Fruit fly (Drosophila melanogaster) whole organism, embryonic: ENCODE measurements around the gene Dhc36C.
A peak's percentile ranks its signal among the peaks of the same experiment; 100 is the strongest.

ENCODE experiments used
- Aef1 ChIP-seq: fragments of 200-800 bp; sonication (Bioruptor generic); IDR thresholded peaks from 3 replicates; pipeline ENCODE4 v1.3.6; 2022; ENCODE audit warnings: missing biosample characterization, missing genetic modification characterization
- Bdp1 ChIP-seq: fragments of 200-800 bp; sonication (Bioruptor generic); optimal IDR thresholded peaks from 3 replicates; lab custom pipeline; 2016; ENCODE audit warnings: missing biosample characterization, missing genetic modification characterization
- CG10462 ChIP-seq: fragments of 200-800 bp; sonication (Bioruptor generic); optimal IDR thresholded peaks from 2 replicates; lab custom pipeline; 2016; ENCODE audit warnings: missing biosample characterization, missing genetic modification characterization
- CG10959 ChIP-seq: fragments of 200-800 bp; sonication (Bioruptor generic); IDR thresholded peaks from 2 replicates; pipeline ENCODE4 v1.3.6; 2022; ENCODE audit warnings: missing biosample characterization, missing genetic modification characterization
- CG11085 ChIP-seq: fragments of 200-800 bp; sonication (Bioruptor generic); IDR thresholded peaks from 2 replicates; pipeline ENCODE4 v1.3.6; 2022; ENCODE audit warnings: missing biosample characterization, missing genetic modification characterization
- CG11093 ChIP-seq: fragments of 200-800 bp; sonication (Bioruptor generic); IDR thresholded peaks from 3 replicates; pipeline ENCODE4 v1.3.6; 2022; ENCODE audit warnings: missing biosample characterization, missing genetic modification characterization
- CG11456 ChIP-seq: fragments of 200-800 bp; sonication (Bioruptor generic); IDR thresholded peaks from 3 replicates; pipeline ENCODE4 v1.3.6; 2022; ENCODE audit warnings: missing biosample characterization, missing genetic modification characterization
- CG11695 ChIP-seq: fragments of 200-800 bp; sonication (Bioruptor generic); IDR thresholded peaks from 3 replicates; pipeline ENCODE4 v1.3.6; 2022; ENCODE audit warnings: missing biosample characterization, missing genetic modification characterization
- CG12219 ChIP-seq: fragments of 200-800 bp; sonication (Bioruptor generic); optimal IDR thresholded peaks from 3 replicates; lab custom pipeline; 2018; ENCODE audit warnings: missing biosample characterization, mild to moderate bottlenecking, missing genetic modification characterization
- CG12769 ChIP-seq: fragments of 200-800 bp; sonication (Bioruptor generic); optimal IDR thresholded peaks from 2 replicates; lab custom pipeline; 2019; ENCODE audit warnings: missing biosample characterization, mild to moderate bottlenecking, missing genetic modification characterization, moderate library complexity
- CG13894 ChIP-seq: fragments of 200-800 bp; sonication (Bioruptor generic); optimal IDR thresholded peaks from 3 replicates; lab custom pipeline; 2018; ENCODE audit warnings: missing biosample characterization, mild to moderate bottlenecking, missing genetic modification characterization, moderate library complexity
- CG14667 ChIP-seq: fragments of 200-800 bp; sonication (Bioruptor generic); IDR thresholded peaks from 2 replicates; pipeline ENCODE4 v1.3.6; 2022; ENCODE audit warnings: missing biosample characterization, missing genetic modification characterization
- CG15269 ChIP-seq: fragments of 200-800 bp; sonication (Bioruptor generic); optimal IDR thresholded peaks from 2 replicates; lab custom pipeline; 2018; ENCODE audit warnings: missing biosample characterization, mild to moderate bottlenecking, missing genetic modification characterization, moderate library complexity
- CG15696 ChIP-seq: fragments of 200-800 bp; sonication (Bioruptor generic); optimal IDR thresholded peaks from 2 replicates; lab custom pipeline; 2019; ENCODE audit warnings: missing biosample characterization, mild to moderate bottlenecking, missing genetic modification characterization, moderate library complexity
- CG17612 ChIP-seq: fragments of 200-800 bp; sonication (Bioruptor generic); IDR thresholded peaks from 2 replicates; pipeline ENCODE4 v1.3.6; 2022; ENCODE audit warnings: missing biosample characterization, missing genetic modification characterization
- CG2889 ChIP-seq: fragments of 200-800 bp; sonication (Bioruptor generic); IDR thresholded peaks from 3 replicates; pipeline ENCODE4 v1.3.6; 2022; ENCODE audit warnings: missing biosample characterization, missing genetic modification characterization
- CG30403 ChIP-seq: fragments of 200-800 bp; sonication (Bioruptor generic); optimal IDR thresholded peaks from 3 replicates; lab custom pipeline; 2016; ENCODE audit warnings: missing biosample characterization, missing genetic modification characterization
- CG3838 ChIP-seq: fragments of 200-800 bp; sonication (Bioruptor generic); optimal IDR thresholded peaks from 3 replicates; lab custom pipeline; 2016; ENCODE audit warnings: missing biosample characterization, missing genetic modification characterization
- CG4282 ChIP-seq: fragments of 200-800 bp; sonication (Bioruptor generic); optimal IDR thresholded peaks from 2 replicates; lab custom pipeline; 2016; ENCODE audit warnings: missing biosample characterization, missing genetic modification characterization
- CG4328 ChIP-seq: fragments of 200-800 bp; sonication (Bioruptor generic); optimal IDR thresholded peaks from 3 replicates; lab custom pipeline; 2017; ENCODE audit warnings: missing biosample characterization, missing genetic modification reagents, missing genetic modification characterization
- CG9932 ChIP-seq: fragments of 200-800 bp; sonication (Bioruptor generic); IDR thresholded peaks from 2 replicates; pipeline ENCODE4 v1.3.6; 2022; ENCODE audit warnings: missing biosample characterization, missing genetic modification characterization
- CTCF ChIP-seq: fragments of 200-800 bp; sonication (Bioruptor generic); optimal IDR thresholded peaks from 2 replicates; lab custom pipeline; 2017; ENCODE audit warnings: missing biosample characterization, mild to moderate bottlenecking, missing genetic modification characterization, moderate library complexity
- Doc2 ChIP-seq: fragments of 200-800 bp; sonication (Bioruptor generic); IDR thresholded peaks from 2 replicates; pipeline ENCODE4 v1.3.6; 2022; ENCODE audit warnings: missing biosample characterization, missing genetic modification characterization
- Ets65A ChIP-seq: fragments of 200-800 bp; sonication (Bioruptor generic); peaks from one replicate; lab custom pipeline; 2016; ENCODE audit warnings: missing biosample characterization, missing genetic modification characterization
- Fer1 ChIP-seq: fragments of 200-800 bp; sonication (Bioruptor generic); optimal IDR thresholded peaks from 2 replicates; lab custom pipeline; 2017; ENCODE audit warnings: missing biosample characterization, mild to moderate bottlenecking, missing genetic modification characterization
- Gug ChIP-seq: fragments of 200-800 bp; sonication (Bioruptor generic); IDR thresholded peaks from 4 replicates; pipeline ENCODE4 v1.3.6; 2022; ENCODE audit warnings: missing biosample characterization, missing genetic modification characterization
- HLH4C ChIP-seq: fragments of 200-800 bp; sonication (Bioruptor generic); IDR thresholded peaks from 3 replicates; pipeline ENCODE4 v1.3.6; 2022; ENCODE audit warnings: missing biosample characterization, missing genetic modification characterization; ENCODE audit not compliant: partially characterized antibody
- Hr78 ChIP-seq, 2 experiments: fragments of 200-800 bp in 1 of 2; fragments of >200 bp in 1 of 2; sonication (Bioruptor generic) in 1 of 2; optimal IDR thresholded peaks; 2 replicates each; lab custom pipeline; 2017 to 2019; ENCODE audit warnings: missing biosample characterization in 2 of 2, missing genetic modification characterization in 2 of 2, mild to moderate bottlenecking in 1 of 2, moderate library complexity in 1 of 2
- Kr ChIP-seq: fragments of 200-800 bp; sonication (Bioruptor generic); optimal IDR thresholded peaks from 2 replicates; lab custom pipeline; 2017; ENCODE audit warnings: missing biosample characterization, mild to moderate bottlenecking, missing genetic modification characterization
- Lpt ChIP-seq: fragments of >200 bp; optimal IDR thresholded peaks from 2 replicates; lab custom pipeline; 2018; ENCODE audit warnings: missing biosample characterization, missing genetic modification characterization
- Myb ChIP-seq: fragments of 200-800 bp; sonication (Bioruptor generic); optimal IDR thresholded peaks from 2 replicates; lab custom pipeline; 2016; ENCODE audit warnings: missing biosample characterization, missing genetic modification characterization
- Optix ChIP-seq: fragments of 200-800 bp; sonication (Bioruptor generic); IDR thresholded peaks from 3 replicates; pipeline ENCODE4 v1.3.6; 2022; ENCODE audit warnings: missing biosample characterization, missing genetic modification characterization
- PHDP ChIP-seq: fragments of 200-800 bp; sonication (Bioruptor generic); optimal IDR thresholded peaks from 3 replicates; lab custom pipeline; 2018; ENCODE audit warnings: missing biosample characterization, mild to moderate bottlenecking, missing genetic modification characterization, moderate library complexity
- Vsx1 ChIP-seq: fragments of 200-800 bp; sonication (Bioruptor generic); optimal IDR thresholded peaks from 2 replicates; lab custom pipeline; 2017; ENCODE audit warnings: missing biosample characterization, mild to moderate bottlenecking, missing genetic modification characterization, missing genetic modification reagents
- bbx ChIP-seq: fragments of 200-800 bp; sonication (Bioruptor generic); IDR thresholded peaks from 2 replicates; pipeline ENCODE4 v1.3.6; 2022; ENCODE audit warnings: missing biosample characterization, missing genetic modification characterization; ENCODE audit not compliant: partially characterized antibody
- chinmo ChIP-seq: fragments of 200-800 bp; sonication (Bioruptor generic); IDR thresholded peaks from 4 replicates; pipeline ENCODE4 v1.3.6; 2022; ENCODE audit warnings: missing biosample characterization, missing genetic modification characterization; ENCODE audit not compliant: partially characterized antibody
- chm ChIP-seq: fragments of 200-800 bp; sonication (Bioruptor generic); IDR thresholded peaks from 2 replicates; pipeline ENCODE4 v1.3.6; 2022; ENCODE audit warnings: missing biosample characterization, missing genetic modification characterization
- gcm2 ChIP-seq: fragments of 200-800 bp; sonication (Bioruptor generic); optimal IDR thresholded peaks from 2 replicates; lab custom pipeline; 2016; ENCODE audit warnings: missing biosample characterization, missing genetic modification characterization
- gsb ChIP-seq: fragments of 200-800 bp; sonication (Bioruptor generic); IDR thresholded peaks from 2 replicates; pipeline ENCODE4 v1.3.6; 2022; ENCODE audit warnings: missing biosample characterization, missing genetic modification characterization
- luna ChIP-seq: fragments of 200-800 bp; sonication (Bioruptor generic); optimal IDR thresholded peaks from 2 replicates; lab custom pipeline; 2016; ENCODE audit warnings: missing biosample characterization, missing genetic modification characterization
- nerfin-1 ChIP-seq: fragments of 200-800 bp; sonication (Bioruptor generic); optimal IDR thresholded peaks from 3 replicates; lab custom pipeline; 2019; ENCODE audit warnings: missing biosample characterization, mild to moderate bottlenecking, missing genetic modification characterization, moderate library complexity
- onecut ChIP-seq: fragments of 200-800 bp; sonication (Bioruptor generic); IDR thresholded peaks from 2 replicates; pipeline ENCODE4 v1.3.6; 2022; ENCODE audit warnings: missing biosample characterization, missing genetic modification characterization
- pb ChIP-seq: fragments of 200-800 bp; sonication (Bioruptor generic); optimal IDR thresholded peaks from 3 replicates; lab custom pipeline; 2016; ENCODE audit warnings: missing biosample characterization, missing genetic modification characterization
- pum ChIP-seq: fragments of 200-800 bp; sonication (Bioruptor generic); optimal IDR thresholded peaks from 2 replicates; lab custom pipeline; 2016; ENCODE audit warnings: missing biosample characterization, missing genetic modification characterization
- ro ChIP-seq: fragments of 200-800 bp; sonication (Bioruptor generic); IDR thresholded peaks from 2 replicates; pipeline ENCODE4 v1.3.6; 2022; ENCODE audit warnings: missing biosample characterization, missing genetic modification characterization
- run ChIP-seq: fragments of 200-800 bp; sonication (Bioruptor generic); optimal IDR thresholded peaks from 3 replicates; lab custom pipeline; 2018; ENCODE audit warnings: missing biosample characterization, mild to moderate bottlenecking, missing genetic modification characterization
- tll ChIP-seq, 2 experiments: fragments of 200-800 bp in 1 of 2; fragments of >200 bp in 1 of 2; sonication (Bioruptor generic) in 1 of 2; optimal IDR thresholded peaks; 2 replicates each; lab custom pipeline; 2017 to 2019; ENCODE audit warnings: missing biosample characterization in 2 of 2, missing genetic modification characterization in 2 of 2, mild to moderate bottlenecking in 1 of 2, moderate library complexity in 1 of 2
- unc-4 ChIP-seq: fragments of 200-800 bp; sonication (Bioruptor generic); IDR thresholded peaks from 2 replicates; pipeline ENCODE4 v1.3.6; 2022; ENCODE audit warnings: missing biosample characterization, missing genetic modification characterization; ENCODE audit not compliant: partially characterized antibody
- zen ChIP-seq: fragments of 200-800 bp; sonication (Bioruptor generic); optimal IDR thresholded peaks from 3 replicates; lab custom pipeline; 2018; ENCODE audit warnings: missing biosample characterization, mild to moderate bottlenecking, missing genetic modification characterization, moderate library complexity

The Dhc36C gene

dm6 chr2L:17465915-17466677 lies 35.1 kb upstream of the Dhc36C start (continued):
- peak; percentile 81 for TF ChIP-seq CG15269 (tag; lab: Kevin White, UChicago)
- TF ChIP-seq run (tag; lab: Kevin White, UChicago), result peak; percentile 73
- no peak for TF ChIP-seq Lpt (GFP tag; lab: Kevin White, UChicago)
- TF ChIP-seq CG13894 (tag; lab: Kevin White, UChicago), result no peak
- no peak for TF ChIP-seq bbx (GFP tag; lab: Robert Waterston, UW)
- peak; percentile 59 for TF ChIP-seq Bdp1 (GFP tag; lab: Kevin White, UChicago)
- TF ChIP-seq CG11695, result peak; percentile 65
- peak; percentile 67; the same call in 2 of the 3 replicates for TF ChIP-seq Optix (GFP tag; lab: Robert Waterston, UW)
- TF ChIP-seq luna (GFP tag; lab: Kevin White, UChicago), result no peak
- TF ChIP-seq chm (GFP tag; lab: Robert Waterston, UW), result no peak
- peak; percentile 75 for TF ChIP-seq pb (GFP tag; lab: Kevin White, UChicago)
- peak; percentile 57; the same call in 1 of the 2 replicates for TF ChIP-seq gsb (GFP tag; lab: Robert Waterston, UW)
- no peak for TF ChIP-seq zen (tag; lab: Kevin White, UChicago)
- peak; percentile 71 for TF ChIP-seq CG10959 (GFP tag; lab: Robert Waterston, UW)
- no peak for TF ChIP-seq tll (GFP tag; optimal IDR thresholded peaks at IDR 0.05; lab: Kevin White, UChicago)
- TF ChIP-seq Aef1 (GFP tag; lab: Robert Waterston, UW), result peak; percentile 70; the same call in 2 of the 3 replicates
- no peak for TF ChIP-seq CG9932 (GFP tag; lab: Robert Waterston, UW)
- peak; percentile 61; the same call in 2 of the 3 replicates for TF ChIP-seq CG2889 (GFP tag; lab: Robert Waterston, UW)
- TF ChIP-seq Gug (GFP tag; lab: Robert Waterston, UW), result peak; percentile 48; the same call in 1 of the 4 replicates
- peak; percentile 74 for TF ChIP-seq CG15696 (tag; lab: Kevin White, UChicago)
- peak; percentile 86 for TF ChIP-seq CG12769
- peak; percentile 74 for TF ChIP-seq CG4328 (GFP tag; lab: Kevin White, UChicago)
- TF ChIP-seq CG12219, result peak; percentile 82
- TF ChIP-seq Ets65A (GFP tag; lab: Kevin White, UChicago), result peak; percentile 94
- TF ChIP-seq CG30403, result peak; percentile 81
- TF ChIP-seq CG3838 (GFP tag; lab: Kevin White, UChicago), result peak; percentile 40
- peak; percentile 46; the same call in 1 of the 2 replicates for TF ChIP-seq ro (GFP tag; lab: Robert Waterston, UW)
- TF ChIP-seq pum (GFP tag; lab: Kevin White, UChicago), result peak; percentile 81
- TF ChIP-seq CG11093, result peak; percentile 59; the same call in 2 of the 3 replicates
- TF ChIP-seq Hr78 (GFP tag; optimal IDR thresholded peaks at IDR 0.05; lab: Kevin White, UChicago), result no peak
- TF ChIP-seq Kr (GFP tag; lab: Kevin White, UChicago), result no peak
- TF ChIP-seq Fer1, result peak; percentile 85
- peak; percentile 59 for TF ChIP-seq Vsx1 (GFP tag; lab: Kevin White, UChicago)
- TF ChIP-seq chinmo (GFP tag; lab: Robert Waterston, UW), result no peak
- TF ChIP-seq CG11085 (GFP tag; lab: Robert Waterston, UW), result peak; percentile 51; the same call in 1 of the 2 replicates
- TF ChIP-seq CG11456 (GFP tag; lab: Robert Waterston, UW), result peak; percentile 67; the same call in 1 of the 3 replicates
- peak; percentile 69; the same call in 1 of the 2 replicates for TF ChIP-seq CG14667 (GFP tag; lab: Robert Waterston, UW)
- TF ChIP-seq Doc2 (GFP tag; lab: Robert Waterston, UW), result 0 out of 2 replicates have a peak, but pooled peaks have one; percentile 41
- peak; percentile 85 for TF ChIP-seq CTCF
- TF ChIP-seq HLH4C (GFP tag; lab: Robert Waterston, UW), result no peak
- TF ChIP-seq nerfin-1 (tag; lab: Kevin White, UChicago), result peak; percentile 84
- no peak for TF ChIP-seq onecut (GFP tag; lab: Robert Waterston, UW)
- TF ChIP-seq CG4282 (GFP tag; lab: Kevin White, UChicago), result peak; percentile 69
- peak; percentile 86 for TF ChIP-seq PHDP (tag; lab: Kevin White, UChicago)
- peak; percentile 51 for TF ChIP-seq CG10462 (GFP tag; lab: Kevin White, UChicago)
- TF ChIP-seq gcm2 (GFP tag; lab: Kevin White, UChicago), result no peak
- no peak for TF ChIP-seq unc-4 (GFP tag; lab: Robert Waterston, UW)
- TF ChIP-seq Myb (GFP tag; lab: Kevin White, UChicago), result peak; percentile 49
- no peak for TF ChIP-seq CG17612 (GFP tag; lab: Robert Waterston, UW)
